Fruit fly (Drosophila melanogaster) whole organism, prepupa: ENCODE data around the gene CG45011.

Experiments used
- CG10669 ChIP-seq: fragments of 200-800 bp; sonication (Bioruptor generic); optimal IDR thresholded peaks from 3 replicates; lab custom pipeline; 2018; ENCODE audit warnings: missing biosample characterization, mild to moderate bottlenecking, missing genetic modification characterization, moderate library complexity
- CG11294 ChIP-seq: fragments of 200-800 bp; sonication (Bioruptor generic); IDR thresholded peaks from 2 replicates; pipeline ENCODE4 v1.3.6; 2022; ENCODE audit warnings: missing biosample characterization, missing genetic modification characterization
- CG11762 ChIP-seq: fragments of 200-800 bp; sonication (Bioruptor generic); optimal IDR thresholded peaks from 3 replicates; lab custom pipeline; 2016; ENCODE audit warnings: missing biosample characterization, missing genetic modification characterization; ENCODE audit not compliant: insufficient read depth
- CG11902 ChIP-seq: fragments of 200-800 bp; sonication (Bioruptor generic); optimal IDR thresholded peaks from 3 replicates; lab custom pipeline; 2016; ENCODE audit warnings: missing biosample characterization, missing genetic modification characterization
- CG15336 ChIP-seq: fragments of 200-800 bp; sonication (Bioruptor generic); IDR thresholded peaks from 2 replicates; pipeline ENCODE4 v1.3.6; 2022; ENCODE audit warnings: missing biosample characterization, missing genetic modification characterization
- CG1621 ChIP-seq: fragments of 200-800 bp; sonication (Bioruptor generic); optimal IDR thresholded peaks from 3 replicates; lab custom pipeline; 2018; ENCODE audit warnings: missing biosample characterization, mild to moderate bottlenecking, missing genetic modification characterization
- CG16779 ChIP-seq: fragments of 200-800 bp; sonication (Bioruptor generic); optimal IDR thresholded peaks from 3 replicates; lab custom pipeline; 2017; ENCODE audit warnings: missing biosample characterization, mild to moderate bottlenecking, missing genetic modification characterization
- CG3032 ChIP-seq: fragments of 200-800 bp; optimal IDR thresholded peaks from 2 replicates; lab custom pipeline; 2019; ENCODE audit warnings: missing biosample characterization, mild to moderate bottlenecking, missing genetic modification characterization, moderate library complexity
- CG4318 ChIP-seq: fragments of 200-800 bp; sonication (Bioruptor generic); optimal IDR thresholded peaks from 3 replicates; lab custom pipeline; 2017; ENCODE audit warnings: missing biosample characterization, mild to moderate bottlenecking, missing genetic modification characterization
- CG6163 ChIP-seq: fragments of 200-800 bp; sonication (Bioruptor generic); IDR thresholded peaks from 3 replicates; pipeline ENCODE4 v1.3.6; 2022; ENCODE audit warnings: missing biosample characterization, missing genetic modification characterization
- CG6792 ChIP-seq: fragments of 200-800 bp; sonication (Bioruptor generic); optimal IDR thresholded peaks from 3 replicates; lab custom pipeline; 2016; ENCODE audit warnings: missing biosample characterization, missing genetic modification characterization
- CG6854 ChIP-seq: fragments of 200-800 bp; sonication (Bioruptor generic); optimal IDR thresholded peaks from 2 replicates; lab custom pipeline; 2017; ENCODE audit warnings: missing biosample characterization, mild to moderate bottlenecking, missing genetic modification characterization
- CG9139 ChIP-seq: fragments of 200-800 bp; sonication (Bioruptor generic); optimal IDR thresholded peaks from 3 replicates; lab custom pipeline; 2017; ENCODE audit warnings: missing biosample characterization, mild to moderate bottlenecking, missing genetic modification characterization
- Eip93F ChIP-seq: fragments of 200-800 bp; sonication (Bioruptor generic); optimal IDR thresholded peaks from 2 replicates; lab custom pipeline; 2016; ENCODE audit warnings: missing biosample characterization, mild to moderate bottlenecking, missing genetic modification characterization
- Ets96B ChIP-seq: fragments of 200-800 bp; optimal IDR thresholded peaks from 2 replicates; lab custom pipeline; 2019; ENCODE audit warnings: missing biosample characterization, mild to moderate bottlenecking, missing genetic modification characterization, moderate library complexity
- Hr38 ChIP-seq: sonication (Bioruptor generic); optimal IDR thresholded peaks from 2 replicates; lab custom pipeline; 2016; ENCODE audit warnings: missing biosample characterization, missing genetic modification characterization
- Hr39 ChIP-seq: fragments of 200-800 bp; sonication (Bioruptor generic); optimal IDR thresholded peaks from 2 replicates; lab custom pipeline; 2016; ENCODE audit warnings: missing biosample characterization, missing genetic modification characterization
- Met ChIP-seq: fragments of 200-800 bp; sonication (Bioruptor generic); optimal IDR thresholded peaks from 3 replicates; lab custom pipeline; 2016; ENCODE audit warnings: missing biosample characterization, missing genetic modification characterization
- OdsH ChIP-seq: fragments of 200-800 bp; sonication (Bioruptor generic); optimal IDR thresholded peaks from 3 replicates; lab custom pipeline; 2016; ENCODE audit warnings: missing biosample characterization, missing genetic modification characterization
- Smox ChIP-seq: fragments of 200-800 bp; sonication (Bioruptor generic); optimal IDR thresholded peaks from 3 replicates; lab custom pipeline; 2016; ENCODE audit warnings: missing biosample characterization, missing genetic modification characterization
- Sox14 ChIP-seq: fragments of 200-800 bp; sonication (Bioruptor generic); optimal IDR thresholded peaks from 3 replicates; lab custom pipeline; 2016; ENCODE audit warnings: missing biosample characterization, missing genetic modification characterization
- Sox15 ChIP-seq: fragments of 200-800 bp; sonication (Bioruptor generic); optimal IDR thresholded peaks from 3 replicates; lab custom pipeline; 2016; ENCODE audit warnings: missing biosample characterization, missing genetic modification characterization
- cyc ChIP-seq: fragments of 200-800 bp; sonication (Bioruptor generic); optimal IDR thresholded peaks from 3 replicates; lab custom pipeline; 2016; ENCODE audit warnings: missing biosample characterization, missing genetic modification characterization
- dac ChIP-seq: fragments of 200-800 bp; sonication (Bioruptor generic); optimal IDR thresholded peaks from 2 replicates; lab custom pipeline; 2017; ENCODE audit warnings: missing biosample characterization, mild to moderate bottlenecking, missing genetic modification characterization
- esn ChIP-seq: fragments of 200-800 bp; sonication (Bioruptor generic); optimal IDR thresholded peaks from 2 replicates; lab custom pipeline; 2016; ENCODE audit warnings: missing biosample characterization, mild to moderate bottlenecking, missing genetic modification characterization, moderate library complexity
- fd85E ChIP-seq: fragments of 200-800 bp; sonication (Bioruptor generic); optimal IDR thresholded peaks from 3 replicates; lab custom pipeline; 2016; ENCODE audit warnings: missing biosample characterization, missing genetic modification characterization
- fkh ChIP-seq: fragments of 200-800 bp; sonication (Bioruptor generic); optimal IDR thresholded peaks from 3 replicates; lab custom pipeline; 2017; ENCODE audit warnings: missing biosample characterization, mild to moderate bottlenecking, missing genetic modification characterization, moderate library complexity
- lz ChIP-seq: fragments of 200-800 bp; sonication (Bioruptor generic); optimal IDR thresholded peaks from 3 replicates; lab custom pipeline; 2016; ENCODE audit warnings: missing biosample characterization, missing genetic modification characterization
- net ChIP-seq: fragments of 200-800 bp; sonication (Bioruptor generic); optimal IDR thresholded peaks from 3 replicates; lab custom pipeline; 2016; ENCODE audit warnings: missing biosample characterization, missing genetic modification characterization
- pdm3 ChIP-seq: fragments of 200-800 bp; sonication (Bioruptor generic); optimal IDR thresholded peaks from 3 replicates; lab custom pipeline; 2016; ENCODE audit warnings: missing biosample characterization, missing genetic modification characterization
- salr ChIP-seq, 2 experiments: fragments of 200-800 bp; sonication (Bioruptor generic); optimal IDR thresholded peaks; 3 replicates each; lab custom pipeline; 2016 to 2018; ENCODE audit warnings: missing biosample characterization in 2 of 2, missing genetic modification characterization in 2 of 2, mild to moderate bottlenecking in 1 of 2
- spab ChIP-seq: fragments of 200-800 bp; sonication (Bioruptor generic); optimal IDR thresholded peaks from 2 replicates; lab custom pipeline; 2017; ENCODE audit warnings: missing biosample characterization, mild to moderate bottlenecking, missing genetic modification characterization, missing genetic modification reagents
- svp ChIP-seq: fragments of 200-800 bp; sonication (Bioruptor generic); peaks from one replicate; lab custom pipeline; 2016; ENCODE audit warnings: missing biosample characterization, missing genetic modification characterization
- vri ChIP-seq: fragments of 200-800 bp; sonication (Bioruptor generic); optimal IDR thresholded peaks from 3 replicates; lab custom pipeline; 2016; ENCODE audit warnings: missing biosample characterization, mild to moderate bottlenecking, missing genetic modification characterization

CG45011 gene

DNA sequence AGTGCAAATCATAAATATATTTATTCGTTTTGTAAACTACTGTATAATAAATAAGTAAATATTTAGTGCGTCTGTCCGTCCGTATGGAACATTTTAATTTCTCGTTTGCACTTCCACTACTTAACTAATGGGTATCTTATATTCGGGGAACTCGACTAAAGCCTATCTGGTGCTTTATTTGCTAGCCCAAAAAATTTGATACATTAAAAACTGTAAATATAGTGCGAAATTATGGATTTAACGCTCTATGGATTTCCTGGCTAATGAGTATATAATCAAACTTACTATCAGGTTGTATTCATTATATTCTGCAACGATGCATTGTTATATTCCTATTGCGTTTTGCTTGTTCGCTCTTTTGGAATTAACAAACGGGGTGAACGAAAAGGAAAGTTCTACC is 3.1 kb downstream of the CG45011 start, which contains the start of gene Sfp33A4:
TSS of gene Sfp33A4 (plus strand) at position 301 of the 400 bp plus-strand sequence.
- no peak for TF ChIP-seq CG10669 (GFP tag; lab: Kevin White, UChicago)
- no peak for TF ChIP-seq CG11294 (GFP tag; lab: Robert Waterston, UW)
- no peak for TF ChIP-seq fd85E
- no peak for TF ChIP-seq Ets96B (tag; lab: Kevin White, UChicago)
- no peak for TF ChIP-seq spab (GFP tag; lab: Kevin White, UChicago)
- no peak for TF ChIP-seq vri (GFP tag; lab: Kevin White, UChicago)
- no peak for TF ChIP-seq dac (GFP tag; lab: Kevin White, UChicago)
- no peak for TF ChIP-seq CG3032 (tag; lab: Kevin White, UChicago)
- TF ChIP-seq CG6854 (GFP tag; lab: Kevin White, UChicago): no peak
- no peak for TF ChIP-seq esn (GFP tag; lab: Kevin White, UChicago)
- TF ChIP-seq Sox15: no peak
- TF ChIP-seq OdsH: no peak
- no peak for TF ChIP-seq Hr39
- TF ChIP-seq salr (GFP tag; optimal IDR thresholded peaks at IDR 0.05; lab: Kevin White, UChicago): no peak
- TF ChIP-seq Eip93F: no peak
- TF ChIP-seq CG15336 (GFP tag; lab: Robert Waterston, UW): no peak

DNA sequence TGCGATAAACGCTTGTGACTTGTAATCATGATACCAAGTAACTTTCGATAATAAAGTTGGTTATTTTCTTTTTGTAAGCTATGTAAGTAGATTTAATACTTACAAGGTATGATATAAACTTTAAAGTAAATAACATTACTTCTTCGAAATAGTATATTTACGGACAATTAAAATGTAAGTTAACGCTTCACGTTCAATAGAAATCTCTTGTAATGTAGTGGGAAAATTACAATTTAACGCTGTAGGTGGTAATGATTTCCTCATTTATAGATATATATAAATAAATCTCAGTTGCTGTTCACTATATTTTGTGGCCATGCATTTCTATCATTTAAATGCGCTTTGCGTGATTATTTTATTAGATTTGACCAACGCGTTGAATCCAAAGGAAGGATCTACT is 3.5 kb downstream of the CG45011 start, which contains the start of gene Sfp33A2:
TSS of gene Sfp33A2 (plus strand) at position 301 of the 400 bp plus-strand sequence.
- TF ChIP-seq Sox14 (GFP tag; lab: Kevin White, UChicago) (no peak), pdm3 (GFP tag; lab: Kevin White, UChicago) (no peak), CG6792 (GFP tag; lab: Kevin White, UChicago) (no peak), OdsH (no peak), CG16779 (tag; lab: Kevin White, UChicago) (no peak), CG1621 (tag; lab: Kevin White, UChicago) (no peak), esn (GFP tag; lab: Kevin White, UChicago) (no peak)

dm6 chr2L:11839612-11840011 is 5.7 kb downstream of the CG45011 start, which contains the start of gene Sfp33A3:
Gene Sfp33A3 (plus strand): TSS chr2L:11839912.
- TF ChIP-seq CG11902 (no peak), fkh (GFP tag; lab: Kevin White, UChicago) (no peak), pdm3 (GFP tag; lab: Kevin White, UChicago) (no peak), net (GFP tag; lab: Kevin White, UChicago) (no peak), Sox15 (no peak)
- TF ChIP-seq, all 60 proteins: peak for 0

dm6 chr2L:11840391-11840790 is 6.5 kb downstream of the CG45011 start, which contains the start of gene CG31704:
Gene CG31704 (plus strand): TSS chr2L:11840691.
- TF ChIP-seq net (GFP tag; lab: Kevin White, UChicago): no peak
- no peak for TF ChIP-seq lz
- no peak for TF ChIP-seq OdsH
- TF ChIP-seq CG11902: no peak
- TF ChIP-seq CG4318 (GFP tag; lab: Kevin White, UChicago): no peak
- TF ChIP-seq CG3032 (tag; lab: Kevin White, UChicago): no peak
- no peak for TF ChIP-seq Hr38 (GFP tag; lab: Kevin White, UChicago)

dm6 chr2L:11841538-11841937 is 7.7 kb downstream of the CG45011 start:
- no peak for TF ChIP-seq CG11902
- no peak for TF ChIP-seq cyc (GFP tag; lab: Kevin White, UChicago)
- TF ChIP-seq CG11762 (GFP tag; lab: Kevin White, UChicago): no peak
- TF ChIP-seq dac (GFP tag; lab: Kevin White, UChicago): no peak
- no peak for TF ChIP-seq CG6163
- peak; percentile 51 for TF ChIP-seq svp (GFP tag; lab: Kevin White, UChicago)
- no peak for TF ChIP-seq CG9139 (GFP tag; lab: Kevin White, UChicago)
- TF ChIP-seq Met (GFP tag; lab: Kevin White, UChicago): peak; percentile 13
- peak; percentile 3 for TF ChIP-seq Smox
